Fruit fly (Drosophila melanogaster) whole organism, embryonic: ENCODE results near the gene CG33346.

Source experiments
- B-H1 ChIP-seq: fragments of 200-800 bp; sonication (Bioruptor generic); IDR thresholded peaks from 3 replicates; pipeline ENCODE4 v1.3.6; 2022; ENCODE audit warnings: missing biosample characterization, missing genetic modification characterization
- CG2120 ChIP-seq: fragments of 200-800 bp; sonication (Bioruptor generic); optimal IDR thresholded peaks from 3 replicates; lab custom pipeline; 2016; ENCODE audit warnings: missing biosample characterization, missing genetic modification characterization
- Hsf ChIP-seq: fragments of 200-800 bp; sonication (Bioruptor generic); optimal IDR thresholded peaks from 3 replicates; lab custom pipeline; 2016; ENCODE audit warnings: missing biosample characterization, missing genetic modification characterization
- esg ChIP-seq: fragments of 200-800 bp; sonication (Bioruptor generic); conservative IDR thresholded peaks from 2 replicates; pipeline ENCODE4 v1.3.6; 2022; ENCODE audit warnings: missing biosample characterization, missing genetic modification characterization
- pnt ChIP-seq: fragments of 200-800 bp; sonication (Bioruptor generic); optimal IDR thresholded peaks from 3 replicates; lab custom pipeline; 2016; ENCODE audit warnings: missing biosample characterization, missing genetic modification characterization

- TF ChIP-seq B-H1 (GFP tag; lab: Robert Waterston, UW) (no peak), esg (GFP tag; lab: Robert Waterston, UW) (no peak), CG2120 (GFP tag; lab: Kevin White, UChicago) (no peak), Hsf (no peak), pnt (GFP tag; lab: Kevin White, UChicago) (no peak)
Measured at dm6 chr3R:28656127-28656715, 12.8 kb upstream of the CG33346 start.
